Worm (Caenorhabditis elegans) whole organism, young adult: ENCODE measurements around the gene aex-3.

Source experiments
- F23B12.7 ChIP-seq: sonication (generic microtip); optimal IDR thresholded peaks from 2 replicates; lab custom pipeline; 2017; ENCODE audit warnings: missing genetic modification characterization, mild to moderate bottlenecking, missing compliant biosample characterization, antibody characterized with exemption, moderate library complexity; ENCODE audit not compliant: insufficient read depth
- F33H1.4 ChIP-seq: fragments of 200-800 bp; sonication (Bioruptor generic); IDR thresholded peaks from 2 replicates; pipeline ENCODE4 v1.3.6; 2022; ENCODE audit warnings: missing genetic modification reagents, missing genetic modification characterization, missing compliant biosample characterization
- F37B4.10 ChIP-seq: fragments of 200-800 bp; sonication (Bioruptor generic); IDR thresholded peaks from 2 replicates; pipeline ENCODE4 v1.3.6; 2022; ENCODE audit warnings: missing genetic modification characterization, missing compliant biosample characterization
- F49E8.2 ChIP-seq: sonication (generic microtip); optimal IDR thresholded peaks from 3 replicates; lab custom pipeline; 2017; ENCODE audit warnings: missing genetic modification characterization, mild to moderate bottlenecking, missing compliant biosample characterization, antibody characterized with exemption, moderate library complexity; ENCODE audit not compliant: insufficient read depth
- F52B5.7 ChIP-seq: sonication (generic microtip); optimal IDR thresholded peaks from 2 replicates; lab custom pipeline; 2016; ENCODE audit warnings: mild to moderate bottlenecking, missing genetic modification characterization, missing compliant biosample characterization
- F55B11.4 ChIP-seq: sonication (generic microtip); optimal IDR thresholded peaks from 2 replicates; lab custom pipeline; 2016; ENCODE audit warnings: missing compliant biosample characterization, missing genetic modification characterization, borderline replicate concordance; ENCODE audit not compliant: insufficient read depth
- Y53F4B.3 ChIP-seq: fragments of 200-800 bp; sonication (Bioruptor generic); IDR thresholded peaks from 2 replicates; pipeline ENCODE4 v1.3.6; 2022; ENCODE audit warnings: missing genetic modification reagents, missing genetic modification characterization, missing compliant biosample characterization
- Y56A3A.18 ChIP-seq: fragments of 200-800 bp; sonication (Bioruptor generic); IDR thresholded peaks from 2 replicates; pipeline ENCODE4 v1.3.6; 2022; ENCODE audit warnings: missing genetic modification reagents, missing genetic modification characterization, missing compliant biosample characterization
- Y67H2A.10 ChIP-seq: fragments of 200-800 bp; sonication (Bioruptor generic); conservative IDR thresholded peaks from 2 replicates; pipeline ENCODE4 v1.3.6; 2022; ENCODE audit warnings: missing genetic modification reagents, missing genetic modification characterization, missing compliant biosample characterization
- Y95B8A.8 ChIP-seq: fragments of 200-800 bp; sonication (Bioruptor generic); IDR thresholded peaks from 2 replicates; pipeline ENCODE4 v1.3.6; 2022; ENCODE audit warnings: missing genetic modification reagents, missing genetic modification characterization, missing compliant biosample characterization
- ZK185.1 ChIP-seq: sonication (generic microtip); optimal IDR thresholded peaks from 2 replicates; lab custom pipeline; 2016; ENCODE audit warnings: mild to moderate bottlenecking, missing genetic modification characterization, missing compliant biosample characterization; ENCODE audit not compliant: poor library complexity, severe bottlenecking
- akir-1 ChIP-seq: fragments of 200-800 bp; sonication (Bioruptor generic); optimal IDR thresholded peaks from 2 replicates; lab custom pipeline; 2018; ENCODE audit warnings: mild to moderate bottlenecking, missing genetic modification characterization, moderate library complexity, missing compliant biosample characterization
- ama-1 ChIP-seq, 3 experiments: fragments of 150-350 bp in 1 of 3; sonication (generic microtip) in 2 of 3; optimal IDR thresholded peaks; 2 replicates each; lab custom pipeline; 2014 to 2018; ENCODE audit warnings: missing biosample characterization in 2 of 3, missing genetic modification characterization in 2 of 3, missing genetic modification reagents in 2 of 3
- aptf-2 ChIP-seq: fragments of 200-800 bp; sonication (Bioruptor generic); conservative IDR thresholded peaks from 2 replicates; pipeline ENCODE4 v1.3.6; 2022; ENCODE audit warnings: missing genetic modification reagents, missing genetic modification characterization, missing compliant biosample characterization
- athp-1 ChIP-seq: sonication (generic microtip); optimal IDR thresholded peaks from 2 replicates; lab custom pipeline; 2017; ENCODE audit warnings: mild to moderate bottlenecking, missing genetic modification characterization, missing compliant biosample characterization
- attf-5 ChIP-seq: fragments of 200-800 bp; sonication (Bioruptor generic); optimal IDR thresholded peaks from 2 replicates; lab custom pipeline; 2018; ENCODE audit warnings: mild to moderate bottlenecking, missing genetic modification characterization, missing compliant biosample characterization
- ceh-27 ChIP-seq: fragments of 200-800 bp; sonication (Bioruptor generic); optimal IDR thresholded peaks from 2 replicates; lab custom pipeline; 2018; ENCODE audit warnings: mild to moderate bottlenecking, missing genetic modification characterization, moderate library complexity, missing compliant biosample characterization
- ceh-79 ChIP-seq: sonication (generic microtip); optimal IDR thresholded peaks from 2 replicates; lab custom pipeline; 2017; ENCODE audit warnings: mild to moderate bottlenecking, missing genetic modification characterization, missing compliant biosample characterization
- dox-1 ChIP-seq: fragments of 200-800 bp; sonication (Bioruptor generic); IDR thresholded peaks from 2 replicates; pipeline ENCODE4 v1.3.6; 2022; ENCODE audit warnings: missing genetic modification reagents, missing genetic modification characterization, missing compliant biosample characterization
- egl-44 ChIP-seq: fragments of 200-800 bp; sonication (Bioruptor generic); IDR thresholded peaks from 2 replicates; pipeline ENCODE4 v1.3.6; 2022; ENCODE audit warnings: missing genetic modification reagents, missing genetic modification characterization, missing compliant biosample characterization
- gei-17 ChIP-seq: fragments of 200-800 bp; sonication (Bioruptor generic); optimal IDR thresholded peaks from 2 replicates; lab custom pipeline; 2018; ENCODE audit warnings: mild to moderate bottlenecking, missing genetic modification characterization, missing compliant biosample characterization
- hlh-12 ChIP-seq: sonication (generic microtip); optimal IDR thresholded peaks from 2 replicates; lab custom pipeline; 2016; ENCODE audit warnings: missing genetic modification characterization, missing compliant biosample characterization
- lin-26 ChIP-seq: fragments of 200-800 bp; sonication (Bioruptor generic); IDR thresholded peaks from 2 replicates; pipeline ENCODE4 v1.3.6; 2022; ENCODE audit warnings: missing genetic modification reagents, missing genetic modification characterization, missing compliant biosample characterization
- lin-40 ChIP-seq: sonication (generic microtip); optimal IDR thresholded peaks from 2 replicates; lab custom pipeline; 2016; ENCODE audit warnings: missing genetic modification characterization, mild to moderate bottlenecking, missing compliant biosample characterization, missing genotype, missing genetic modification reagents
- lir-1 ChIP-seq: fragments of 200-800 bp; sonication (Bioruptor generic); conservative IDR thresholded peaks from 2 replicates; pipeline ENCODE4 v1.3.6; 2022; ENCODE audit warnings: missing genetic modification reagents, missing genetic modification characterization, missing compliant biosample characterization
- lsy-27 ChIP-seq: sonication (generic microtip); optimal IDR thresholded peaks from 2 replicates; lab custom pipeline; 2017; ENCODE audit warnings: missing genetic modification characterization, mild to moderate bottlenecking, missing compliant biosample characterization, antibody characterized with exemption, missing genotype, borderline replicate concordance; ENCODE audit not compliant: insufficient read depth
- madf-6 ChIP-seq: fragments of 200-800 bp; sonication (Bioruptor generic); IDR thresholded peaks from 2 replicates; pipeline ENCODE4 v1.3.6; 2022; ENCODE audit warnings: missing genetic modification reagents, missing genetic modification characterization, missing compliant biosample characterization
- madf-8 ChIP-seq: fragments of 200-800 bp; sonication (Bioruptor generic); conservative IDR thresholded peaks from 2 replicates; pipeline ENCODE4 v1.3.6; 2022; ENCODE audit warnings: missing genetic modification reagents, missing genetic modification characterization, missing compliant biosample characterization
- nfya-1 ChIP-seq: sonication (generic microtip); optimal IDR thresholded peaks from 2 replicates; lab custom pipeline; 2017; ENCODE audit warnings: antibody characterized with exemption, missing compliant biosample characterization, missing genetic modification characterization, borderline replicate concordance; ENCODE audit not compliant: insufficient read depth
- nfya-2 ChIP-seq: fragments of 200-800 bp; sonication (Bioruptor generic); IDR thresholded peaks from 2 replicates; pipeline ENCODE4 v1.3.6; 2022; ENCODE audit warnings: missing genetic modification reagents, missing genetic modification characterization, missing compliant biosample characterization
- nfyb-1 ChIP-seq: fragments of 200-800 bp; sonication (Bioruptor generic); IDR thresholded peaks from 2 replicates; pipeline ENCODE4 v1.3.6; 2022; ENCODE audit warnings: missing genetic modification reagents, missing genetic modification characterization, missing compliant biosample characterization
- nhr-179 ChIP-seq: sonication (generic microtip); optimal IDR thresholded peaks from 2 replicates; lab custom pipeline; 2016; ENCODE audit warnings: mild to moderate bottlenecking, missing genetic modification characterization, missing compliant biosample characterization
- nhr-90 ChIP-seq: sonication (generic microtip); optimal IDR thresholded peaks from 2 replicates; lab custom pipeline; 2016; ENCODE audit warnings: missing genotype, mild to moderate bottlenecking, missing genetic modification characterization, missing compliant biosample characterization
- rcor-1 ChIP-seq: fragments of 200-800 bp; sonication (Bioruptor generic); IDR thresholded peaks from 2 replicates; pipeline ENCODE4 v1.3.6; 2022; ENCODE audit warnings: missing genetic modification reagents, missing genetic modification characterization, missing compliant biosample characterization
- snpc-1.1 ChIP-seq: sonication (generic microtip); optimal IDR thresholded peaks from 2 replicates; lab custom pipeline; 2017; ENCODE audit warnings: missing genetic modification characterization, mild to moderate bottlenecking, missing compliant biosample characterization, antibody characterized with exemption, moderate library complexity, missing genotype, missing genetic modification reagents; ENCODE audit not compliant: insufficient read depth
- snpc-3.4 ChIP-seq: sonication (generic microtip); optimal IDR thresholded peaks from 2 replicates; lab custom pipeline; 2017; ENCODE audit warnings: missing genetic modification characterization, mild to moderate bottlenecking, missing compliant biosample characterization, antibody characterized with exemption, moderate library complexity, missing genotype, missing genetic modification reagents
- snpc-4 ChIP-seq, 5 experiments: fragments of 150-350 bp in 1 of 5; sonication (generic microtip) in 4 of 5; optimal IDR thresholded peaks; 2 replicates each; lab custom pipeline; 2014 to 2018; ENCODE audit warnings: missing genetic modification characterization in 5 of 5, missing biosample characterization in 3 of 5, antibody characterized with exemption in 2 of 5, mild to moderate bottlenecking in 2 of 5, missing compliant biosample characterization in 2 of 5, missing genotype in 2 of 5, moderate library complexity in 2 of 5, missing genetic modification reagents in 1 of 5
- sptf-2 ChIP-seq: fragments of 200-800 bp; sonication (Bioruptor generic); optimal IDR thresholded peaks from 2 replicates; lab custom pipeline; 2018; ENCODE audit warnings: mild to moderate bottlenecking, missing genetic modification characterization, missing compliant biosample characterization
- tbx-9 ChIP-seq: sonication (generic microtip); optimal IDR thresholded peaks from 2 replicates; lab custom pipeline; 2016; ENCODE audit warnings: borderline replicate concordance, missing genetic modification characterization, inconsistent platforms, missing compliant biosample characterization
- xnd-1 ChIP-seq: sonication (generic microtip); optimal IDR thresholded peaks from 2 replicates; lab custom pipeline; 2016; ENCODE audit warnings: missing genotype, missing genetic modification reagents, missing genetic modification characterization, missing compliant biosample characterization
- ztf-18 ChIP-seq: sonication (generic microtip); optimal IDR thresholded peaks from 2 replicates; lab custom pipeline; 2016; ENCODE audit warnings: missing genotype, mild to moderate bottlenecking, missing genetic modification characterization, missing compliant biosample characterization
- ztf-25 ChIP-seq: fragments of 200-800 bp; sonication (Bioruptor generic); IDR thresholded peaks from 2 replicates; pipeline ENCODE4 v1.3.6; 2022; ENCODE audit warnings: missing genetic modification reagents, missing genetic modification characterization, missing compliant biosample characterization
- ztf-28 ChIP-seq: fragments of 200-800 bp; sonication (Bioruptor generic); IDR thresholded peaks from 2 replicates; pipeline ENCODE4 v1.3.6; 2022; ENCODE audit warnings: missing genetic modification reagents, missing genetic modification characterization, missing compliant biosample characterization
- ztf-3 ChIP-seq: fragments of 200-800 bp; sonication (Bioruptor generic); optimal IDR thresholded peaks from 2 replicates; lab custom pipeline; 2018; ENCODE audit warnings: mild to moderate bottlenecking, missing genetic modification characterization, missing compliant biosample characterization

The aex-3 gene

ce11 chrX:759634-760033 lies at the start of gene aex-3:
Gene aex-3, minus strand, starts transcription at chrX:759734.
- no peak for TF ChIP-seq nfyb-1 (GFP tag; lab: Robert Waterston, UW)
- TF ChIP-seq ceh-27 (GFP tag; lab: Kevin White, UChicago), result no peak
- no peak for TF ChIP-seq snpc-4 (GFP tag; optimal IDR thresholded peaks at IDR 0.05; lab: Kevin White, UChicago)
- TF ChIP-seq snpc-4 (tag; optimal IDR thresholded peaks at IDR 0.05; lab: Kevin White, UChicago), result no peak
- no peak for TF ChIP-seq ceh-79
- TF ChIP-seq Y95B8A.8 (GFP tag; lab: Robert Waterston, UW), result no peak
- TF ChIP-seq lin-40 (tag; lab: Kevin White, UChicago), result no peak
- TF ChIP-seq F33H1.4 (GFP tag; lab: Robert Waterston, UW), result no peak
- no peak for TF ChIP-seq lin-26 (GFP tag; lab: Robert Waterston, UW)
- TF ChIP-seq hlh-12 (tag; lab: Kevin White, UChicago), result no peak
- no peak for TF ChIP-seq ztf-3 (GFP tag; lab: Kevin White, UChicago)
- no peak for TF ChIP-seq F55B11.4 (tag; lab: Kevin White, UChicago)
- TF ChIP-seq ztf-28 (GFP tag; lab: Robert Waterston, UW), result no peak
- no peak for TF ChIP-seq aptf-2 (GFP tag; lab: Robert Waterston, UW)
- no peak for TF ChIP-seq snpc-3.4 (tag; lab: Kevin White, UChicago)
- no peak for TF ChIP-seq F52B5.7 (tag; lab: Kevin White, UChicago)

DNA sequence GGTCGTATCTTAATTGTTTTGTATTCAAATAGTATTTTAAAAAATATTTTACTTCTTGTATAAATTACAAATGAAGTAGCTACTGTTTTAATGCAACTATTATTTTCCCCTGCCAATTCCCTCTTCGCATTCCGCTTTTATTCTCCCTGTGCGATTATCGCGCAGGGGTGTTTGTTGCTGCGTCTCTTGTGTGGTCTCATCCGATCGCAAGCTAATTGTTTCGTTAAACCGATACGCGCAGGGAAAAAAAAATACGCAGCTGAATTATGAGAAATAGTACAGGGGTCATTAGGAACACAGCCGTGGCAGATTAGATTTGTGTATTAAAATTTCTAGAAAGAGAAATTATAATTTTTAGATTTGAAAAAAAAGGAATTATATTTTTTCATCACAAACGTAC lies 47.0 kb upstream of the aex-3 start:
- peak; percentile 98 for TF ChIP-seq ZK185.1
- TF ChIP-seq dox-1 (GFP tag; lab: Robert Waterston, UW), result peak; percentile 99
- TF ChIP-seq lsy-27 (tag; lab: Kevin White, UChicago), result peak; percentile 52
- peak; percentile 43 for TF ChIP-seq athp-1 (tag; lab: Kevin White, UChicago)
- TF ChIP-seq rcor-1 (GFP tag; lab: Robert Waterston, UW), result peak; percentile 96
- TF ChIP-seq nhr-179 (tag; lab: Kevin White, UChicago), result peak; percentile 84
- TF ChIP-seq ceh-79, result peak; percentile 51
- TF ChIP-seq Y56A3A.18, result peak; percentile 96
- peak; percentile 98 for TF ChIP-seq F23B12.7 (tag; lab: Kevin White, UChicago)
- TF ChIP-seq F37B4.10 (GFP tag; lab: Robert Waterston, UW), result 0 out of 2 replicates have a peak, but pooled peaks have one; percentile 83
- TF ChIP-seq tbx-9 (tag; lab: Kevin White, UChicago), result no peak
- no peak for TF ChIP-seq ztf-25 (GFP tag; lab: Robert Waterston, UW)
- no peak for TF ChIP-seq snpc-1.1 (tag; lab: Kevin White, UChicago)
- peak; percentile 74; the same call in 1 of the 2 replicates for TF ChIP-seq Y95B8A.8 (GFP tag; lab: Robert Waterston, UW)
- TF ChIP-seq sptf-2, result peak; percentile 44
- no peak for TF ChIP-seq xnd-1 (tag; lab: Kevin White, UChicago)
- TF ChIP-seq ama-1 (optimal IDR thresholded peaks at IDR 0.05; lab: Kevin White, UChicago), result no peak
- TF ChIP-seq ama-1 (GFP tag; optimal IDR thresholded peaks at IDR 0.05; lab: Kevin White, UChicago), result peak in 1 of 2 experiments; percentile 46
- TF ChIP-seq egl-44 (GFP tag; lab: Robert Waterston, UW), result peak; percentile 90
- no peak for TF ChIP-seq madf-8 (GFP tag; lab: Robert Waterston, UW)
- TF ChIP-seq attf-5 (GFP tag; lab: Kevin White, UChicago), result peak; percentile 93
- TF ChIP-seq nfya-2, result no peak
- TF ChIP-seq akir-1 (GFP tag; lab: Kevin White, UChicago), result peak; percentile 81
- TF ChIP-seq Y53F4B.3 (GFP tag; lab: Robert Waterston, UW), result no peak
- TF ChIP-seq lir-1, result peak; percentile 89
- peak; percentile 96 for TF ChIP-seq gei-17 (GFP tag; lab: Kevin White, UChicago)
- peak; percentile 95 for TF ChIP-seq nhr-90 (tag; lab: Kevin White, UChicago)
- 0 out of 2 replicates have a peak, but pooled peaks have one; percentile 52 for TF ChIP-seq ztf-28 (GFP tag; lab: Robert Waterston, UW)
- TF ChIP-seq ztf-18 (tag; lab: Kevin White, UChicago), result peak; percentile 71
- no peak for TF ChIP-seq F49E8.2
- peak; percentile 39; the same call in 1 of the 2 replicates for TF ChIP-seq madf-6
- TF ChIP-seq nfya-1 (tag; lab: Kevin White, UChicago), result no peak
- TF ChIP-seq Y67H2A.10 (GFP tag; lab: Robert Waterston, UW), result peak; percentile 42; the same call in 1 of the 2 replicates
